Worm (Caenorhabditis elegans): ENCODE data around the gene C28F5.1.

ce11 chrII:7496070-7496469, 9.0 kb upstream of the C28F5.1 start, which contains the start of gene spi-1:
- TF ChIP-seq tbx-11 (GFP tag; IDR thresholded peaks at IDR 0.05) (no peak), ets-7 (tag; optimal IDR thresholded peaks at IDR 0.05) (no peak)

Measured in whole organism, early embryonic.